Fruit fly (Drosophila melanogaster) whole organism, adult: ENCODE results near the gene CG43273.

Experiments used
- CG11617 ChIP-seq: fragments of 200-800 bp; sonication (Bioruptor generic); optimal IDR thresholded peaks from 2 replicates; lab custom pipeline; 2017; ENCODE audit warnings: mild to moderate bottlenecking, missing biosample characterization, missing genetic modification reagents, missing genetic modification characterization
- CG12768 ChIP-seq: fragments of 200-800 bp; sonication (Bioruptor generic); optimal IDR thresholded peaks from 2 replicates; lab custom pipeline; 2017; ENCODE audit warnings: missing biosample characterization, missing genetic modification characterization, mild to moderate bottlenecking, moderate library complexity, missing genetic modification reagents
- CG14711 ChIP-seq: fragments of 200-800 bp; sonication (Bioruptor generic); optimal IDR thresholded peaks from 2 replicates; lab custom pipeline; 2018; ENCODE audit warnings: missing biosample characterization, mild to moderate bottlenecking, missing genetic modification characterization, moderate library complexity
- CG1620 ChIP-seq: fragments of 200-800 bp; sonication (Bioruptor generic); optimal IDR thresholded peaks from 2 replicates; lab custom pipeline; 2016; ENCODE audit warnings: missing biosample characterization, missing genetic modification characterization
- CG33017 ChIP-seq: fragments of 200-800 bp; sonication (Bioruptor generic); optimal IDR thresholded peaks from 2 replicates; lab custom pipeline; 2018; ENCODE audit warnings: missing biosample characterization, mild to moderate bottlenecking, missing genetic modification characterization, moderate library complexity
- CG5204 ChIP-seq: fragments of 200-800 bp; sonication (Bioruptor generic); optimal IDR thresholded peaks from 2 replicates; lab custom pipeline; 2016; ENCODE audit warnings: missing biosample characterization, missing genetic modification characterization
- CG7045 ChIP-seq: fragments of 200-800 bp; sonication (Bioruptor generic); optimal IDR thresholded peaks from 2 replicates; lab custom pipeline; 2017; ENCODE audit warnings: missing biosample characterization, mild to moderate bottlenecking, missing genetic modification characterization
- CG7101 ChIP-seq: fragments of 200-800 bp; sonication (Bioruptor generic); optimal IDR thresholded peaks from 2 replicates; lab custom pipeline; 2018; ENCODE audit warnings: missing biosample characterization, mild to moderate bottlenecking, missing genetic modification characterization, moderate library complexity
- Clk ChIP-seq: fragments of 200-800 bp; sonication (Bioruptor generic); optimal IDR thresholded peaks from 2 replicates; lab custom pipeline; 2017; ENCODE audit warnings: missing biosample characterization, missing genetic modification characterization
- Crg-1 ChIP-seq: fragments of 200-800 bp; sonication (Bioruptor generic); optimal IDR thresholded peaks from 2 replicates; lab custom pipeline; 2016; ENCODE audit warnings: missing biosample characterization, missing genetic modification characterization
- Hr96 ChIP-seq: fragments of 200-800 bp; sonication (Bioruptor generic); optimal IDR thresholded peaks from 2 replicates; lab custom pipeline; 2016; ENCODE audit warnings: missing biosample characterization, missing genetic modification characterization
- Mnt ChIP-seq: fragments of 200-800 bp; sonication (Bioruptor generic); optimal IDR thresholded peaks from 2 replicates; lab custom pipeline; 2016; ENCODE audit warnings: missing biosample characterization, mild to moderate bottlenecking, missing genetic modification characterization
- bab1 ChIP-seq: fragments of 200-800 bp; sonication (Bioruptor generic); optimal IDR thresholded peaks from 3 replicates; lab custom pipeline; 2019; ENCODE audit warnings: missing biosample characterization, mild to moderate bottlenecking, missing genetic modification characterization, moderate library complexity
- cic ChIP-seq: fragments of 200-800 bp; sonication (Bioruptor generic); optimal IDR thresholded peaks from 2 replicates; lab custom pipeline; 2017; ENCODE audit warnings: missing biosample characterization, mild to moderate bottlenecking, missing genetic modification characterization, moderate library complexity
- cnc ChIP-seq, 2 experiments: fragments of >200 bp; optimal IDR thresholded peaks; 2 replicates each; lab custom pipeline; 2017
- kay ChIP-seq: fragments of 200-800 bp; sonication (Bioruptor generic); peaks from one replicate; lab custom pipeline; 2016; ENCODE audit warnings: missing biosample characterization, missing genetic modification characterization, borderline replicate concordance
- ovo ChIP-seq: fragments of 200-800 bp; sonication (Bioruptor generic); optimal IDR thresholded peaks from 2 replicates; lab custom pipeline; 2016; ENCODE audit warnings: missing biosample characterization, missing genetic modification characterization
- pad ChIP-seq: fragments of 200-800 bp; sonication (Bioruptor generic); optimal IDR thresholded peaks from 3 replicates; lab custom pipeline; 2017; ENCODE audit warnings: missing biosample characterization, missing genetic modification characterization, mild to moderate bottlenecking, moderate library complexity, missing genetic modification reagents
- tj ChIP-seq: fragments of 200-800 bp; sonication (Bioruptor generic); optimal IDR thresholded peaks from 3 replicates; lab custom pipeline; 2017; ENCODE audit warnings: missing biosample characterization, mild to moderate bottlenecking, missing genetic modification characterization, moderate library complexity
- toe ChIP-seq: fragments of 200-800 bp; sonication (Bioruptor generic); optimal IDR thresholded peaks from 2 replicates; lab custom pipeline; 2016; ENCODE audit warnings: missing biosample characterization, missing genetic modification characterization

Gene CG43273

DNA sequence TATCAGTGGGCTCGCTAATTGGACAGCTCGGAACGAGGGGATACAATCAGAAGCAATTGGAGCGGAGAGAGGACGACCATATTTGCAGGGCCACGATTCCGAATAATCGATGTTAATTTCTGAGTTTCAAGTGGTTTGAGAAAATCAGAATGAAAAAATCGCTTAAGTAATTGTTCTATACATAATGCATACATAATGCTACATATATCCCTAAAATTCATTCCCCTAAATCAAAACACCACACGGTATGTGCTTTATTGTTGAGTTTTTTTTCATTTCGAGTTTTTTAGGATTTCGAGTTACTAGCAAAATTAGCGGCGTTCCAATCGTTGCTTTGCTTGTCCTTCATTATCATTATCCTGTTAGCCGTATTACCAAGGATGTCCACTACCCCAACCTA lies 4.6 kb upstream of the CG43273 start, which contains the start of gene niki:
Gene niki, minus strand, starts transcription at position 101 of the 400 bp plus-strand sequence.
- TF ChIP-seq CG12768 (GFP tag; lab: Kevin White, UChicago): no peak

DNA sequence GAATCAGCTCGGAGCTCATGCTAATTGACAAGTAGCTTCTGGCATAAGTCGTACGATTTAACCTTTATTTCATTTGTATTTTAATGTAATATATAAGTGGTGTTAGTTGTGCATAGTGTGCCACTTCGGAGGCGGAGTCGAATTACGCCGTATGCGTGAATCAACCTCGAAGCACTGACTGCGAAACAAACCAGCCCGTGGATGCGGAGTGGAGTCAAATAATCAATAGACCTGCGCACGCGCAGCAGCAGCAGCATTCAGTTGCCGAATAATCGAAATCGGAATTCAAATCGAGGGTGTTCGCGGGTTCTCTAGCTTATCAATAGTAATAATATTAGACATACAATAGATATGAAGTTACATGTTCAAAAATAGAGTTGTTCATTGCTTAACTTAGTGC lies 1.9 kb upstream of the CG43273 start, which contains the start of gene RabX4:
Gene RabX4, minus strand, starts transcription at position 176 of the 400 bp plus-strand sequence.
- TF ChIP-seq CG14711 (tag; lab: Kevin White, UChicago) (no peak), CG1620 (GFP tag; lab: Kevin White, UChicago) (no peak), kay (GFP tag; lab: Kevin White, UChicago) (peak; percentile 35), CG5204 (GFP tag; lab: Kevin White, UChicago) (no peak), cic (GFP tag; lab: Kevin White, UChicago) (no peak), CG7045 (GFP tag; lab: Kevin White, UChicago) (no peak)

DNA sequence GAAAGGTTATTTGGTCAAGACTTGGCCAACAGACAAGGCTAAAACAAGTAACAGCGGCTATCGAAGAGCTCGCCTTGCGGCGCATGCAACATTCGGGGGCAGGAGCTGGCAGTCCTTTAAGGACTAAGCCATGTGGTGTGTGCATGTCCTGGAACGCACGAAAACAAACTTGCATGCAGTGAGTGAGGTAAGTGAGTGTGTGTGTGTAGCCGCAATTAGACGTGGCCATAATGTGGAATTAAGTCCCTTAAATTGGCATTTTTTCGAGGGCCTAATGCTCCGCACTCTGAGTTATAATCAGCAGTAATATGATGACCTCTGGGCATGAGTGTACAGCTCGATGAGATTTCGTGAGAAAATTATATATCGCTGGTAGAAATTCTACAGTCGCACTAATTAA lies 3.6 kb downstream of the CG43273 start, which contains the start of gene sosie:
Gene sosie, plus strand, starts transcription at position 301 of the 400 bp plus-strand sequence.
- no peak for TF ChIP-seq Mnt (GFP tag; lab: Kevin White, UChicago)
- no peak for TF ChIP-seq CG11617 (GFP tag; lab: Kevin White, UChicago)
- no peak for TF ChIP-seq CG1620 (GFP tag; lab: Kevin White, UChicago)
- TF ChIP-seq CG7045 (GFP tag; lab: Kevin White, UChicago): no peak
- TF ChIP-seq Crg-1: no peak
- no peak for TF ChIP-seq toe (GFP tag; lab: Kevin White, UChicago)
- no peak for TF ChIP-seq CG7101
- no peak for TF ChIP-seq cic (GFP tag; lab: Kevin White, UChicago)
- no peak for TF ChIP-seq Hr96

DNA sequence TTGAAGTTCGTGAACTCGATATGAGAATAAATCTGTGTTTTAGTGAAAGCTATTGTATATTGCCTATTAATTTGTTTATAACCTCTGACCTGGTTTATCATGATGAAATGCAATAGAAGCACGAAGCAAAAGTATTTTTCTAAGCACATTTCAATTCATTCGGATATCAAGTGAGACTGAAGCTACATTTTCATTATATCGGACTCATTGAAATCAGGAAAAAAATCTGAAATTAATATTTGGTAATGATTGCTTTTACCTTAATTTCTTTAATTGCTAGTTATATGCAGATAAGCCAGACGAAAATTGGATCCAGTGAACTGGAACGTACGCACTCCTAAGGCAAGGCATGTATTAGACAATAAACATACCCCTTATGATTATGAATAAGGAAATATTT lies 11.0 kb downstream of the CG43273 start, which contains the start of gene CG33658:
Gene CG33658, minus strand, starts transcription at position 101 of the 400 bp plus-strand sequence.
- TF ChIP-seq kay (GFP tag; lab: Kevin White, UChicago) (no peak), tj (GFP tag; lab: Kevin White, UChicago) (no peak), bab1 (no peak), CG7101 (no peak), toe (GFP tag; lab: Kevin White, UChicago) (no peak), cic (GFP tag; lab: Kevin White, UChicago) (no peak), pad (GFP tag; lab: Kevin White, UChicago) (no peak), Mnt (GFP tag; lab: Kevin White, UChicago) (no peak), Crg-1 (no peak), CG14711 (tag; lab: Kevin White, UChicago) (no peak), CG1620 (GFP tag; lab: Kevin White, UChicago) (no peak), CG12768 (GFP tag; lab: Kevin White, UChicago) (no peak), CG5204 (GFP tag; lab: Kevin White, UChicago) (no peak), CG33017 (tag; lab: Kevin White, UChicago) (no peak)

DNA sequence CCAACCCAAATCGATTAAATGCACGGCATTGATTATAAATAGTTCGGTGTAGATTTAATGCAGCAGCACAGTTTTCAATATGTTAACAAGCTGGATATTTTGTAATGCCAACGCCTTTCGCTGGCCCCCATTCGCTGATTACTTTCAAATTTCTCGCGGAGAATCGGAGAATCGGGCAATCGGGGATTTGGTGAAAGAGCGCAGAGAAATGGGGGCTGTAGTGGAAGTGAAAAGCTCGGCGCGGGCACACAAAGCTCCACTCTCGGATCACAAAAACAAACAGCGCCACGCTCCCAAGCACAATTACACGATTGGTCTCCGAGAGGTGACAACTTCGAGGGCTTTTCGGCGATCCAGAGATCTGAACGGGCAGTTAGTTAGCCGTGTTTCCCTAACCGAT lies 11.5 kb downstream of the CG43273 start, which contains the start of gene Esp:
Gene Esp, plus strand, starts transcription at position 301 of the 400 bp plus-strand sequence.
- TF ChIP-seq pad (GFP tag; lab: Kevin White, UChicago) (no peak), CG33017 (tag; lab: Kevin White, UChicago) (no peak), CG12768 (GFP tag; lab: Kevin White, UChicago) (no peak), bab1 (no peak), cnc (optimal IDR thresholded peaks at IDR 0.05; lab: Kevin White, UChicago) (no peak), CG7045 (GFP tag; lab: Kevin White, UChicago) (no peak), toe (GFP tag; lab: Kevin White, UChicago) (no peak), CG14711 (tag; lab: Kevin White, UChicago) (no peak), CG1620 (GFP tag; lab: Kevin White, UChicago) (no peak), ovo (GFP tag; lab: Kevin White, UChicago) (no peak), tj (GFP tag; lab: Kevin White, UChicago) (no peak), Hr96 (no peak), CG5204 (GFP tag; lab: Kevin White, UChicago) (no peak), kay (GFP tag; lab: Kevin White, UChicago) (no peak), Crg-1 (no peak), Mnt (GFP tag; lab: Kevin White, UChicago) (no peak), cic (GFP tag; lab: Kevin White, UChicago) (no peak)

DNA sequence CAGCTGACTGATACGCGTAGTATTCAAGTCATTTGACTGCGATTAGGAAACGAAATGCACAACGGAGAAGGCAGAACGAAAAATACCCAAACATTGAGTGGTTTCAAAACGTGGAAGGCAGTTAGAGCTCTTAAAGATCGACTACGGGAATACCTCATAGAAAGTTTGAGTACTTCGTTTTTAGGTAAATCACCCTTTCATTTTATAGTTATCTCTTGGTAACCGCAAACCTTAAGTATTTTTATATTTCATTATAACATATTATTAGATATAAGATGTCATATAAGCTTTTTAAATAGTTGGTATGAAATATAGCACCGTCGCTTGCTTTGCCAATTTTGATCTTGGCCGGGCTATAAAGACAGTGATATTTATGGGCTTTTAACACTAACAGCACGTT lies 15.0 kb downstream of the CG43273 start:
- TF ChIP-seq Clk (GFP tag; lab: Kevin White, UChicago) (no peak), cnc (optimal IDR thresholded peaks at IDR 0.05; lab: Kevin White, UChicago) (no peak), Mnt (GFP tag; lab: Kevin White, UChicago) (no peak), pad (GFP tag; lab: Kevin White, UChicago) (no peak), ovo (GFP tag; lab: Kevin White, UChicago) (no peak)
